Worm (Caenorhabditis elegans) whole organism, early embryonic: Measurements from ENCODE around the gene oac-48.
"Not testable (repeated sequence)": the region's sequence is repeated elsewhere in the genome, so short reads cannot be mapped to it uniquely, and the experiment has no call there.

Experiments
- ama-1 ChIP-seq: fragments of 150-350 bp; optimal IDR thresholded peaks from 2 replicates; lab custom pipeline; 2014
- flt-1 ChIP-seq: fragments of 200-800 bp; sonication (Bioruptor generic); IDR thresholded peaks from 2 replicates; pipeline ENCODE4 v1.3.6; 2022; ENCODE audit warnings: missing genetic modification characterization, missing compliant biosample characterization
- scrt-1 ChIP-seq: fragments of 200-800 bp; sonication (Bioruptor generic); IDR thresholded peaks from 2 replicates; pipeline ENCODE4 v1.3.6; 2022; ENCODE audit warnings: missing genetic modification characterization, missing compliant biosample characterization
- tbx-11 ChIP-seq: fragments of 200-800 bp; sonication (Bioruptor generic); IDR thresholded peaks from 2 replicates; pipeline ENCODE4 v1.3.6; 2022; ENCODE audit warnings: missing genetic modification characterization, missing compliant biosample characterization
- tbx-37 ChIP-seq: fragments of 200-800 bp; sonication (Bioruptor generic); conservative IDR thresholded peaks from 2 replicates; pipeline ENCODE4 v1.3.6; 2022; ENCODE audit warnings: missing genetic modification reagents, missing genetic modification characterization, missing compliant biosample characterization
- tra-4 ChIP-seq: sonication (generic microtip); optimal IDR thresholded peaks from 2 replicates; lab custom pipeline; 2017; ENCODE audit warnings: missing genetic modification characterization, missing compliant biosample characterization

DNA sequence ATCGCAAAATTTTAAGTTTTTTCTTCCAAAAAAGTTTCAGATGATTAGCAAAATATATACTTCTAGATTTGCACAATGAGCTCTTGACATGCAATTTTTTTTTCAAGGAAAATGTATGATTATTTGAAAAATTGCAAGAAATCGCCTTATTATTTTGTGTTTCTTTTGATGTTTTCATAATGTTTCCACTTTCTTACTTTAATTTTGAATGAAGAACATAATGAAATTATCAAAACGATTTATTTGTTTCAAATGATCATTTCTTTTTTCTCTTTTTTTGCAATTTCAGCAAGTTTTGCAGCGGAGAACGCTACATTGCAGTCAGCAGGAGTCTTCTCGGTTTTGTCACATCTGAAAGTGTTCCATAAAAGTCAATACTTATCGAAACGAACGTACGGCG, 21.6 kb upstream of the oac-48 start, which contains the start of gene Y45F10C.6:
- TF ChIP-seq tbx-37 (GFP tag; lab: Robert Waterston, UW); tbx-11 (GFP tag; lab: Robert Waterston, UW); tra-4 (tag; lab: Kevin White, UChicago); scrt-1 (GFP tag; lab: Robert Waterston, UW); ama-1 (lab: Kevin White, UChicago); flt-1 (GFP tag; lab: Robert Waterston, UW): not testable (repeated sequence)
